Fruit fly (Drosophila melanogaster): ENCODE data around the gene CG32750.

The CG32750 gene

dm6 chrX:6193183-6193810 lies 2.9 kb downstream of the CG32750 start (continued):
- TF ChIP-seq CG18011 (GFP tag; optimal IDR thresholded peaks at IDR 0.05): peak; percentile 37
- peak; percentile 22 for TF ChIP-seq CG10543 (GFP tag; optimal IDR thresholded peaks at IDR 0.05)
- peak; percentile 85 for TF ChIP-seq CG9215 (GFP tag; IDR thresholded peaks at IDR 0.05)
- no peak for TF ChIP-seq CG11398 (GFP tag; optimal IDR thresholded peaks at IDR 0.05)
- TF ChIP-seq cas (GFP tag; IDR thresholded peaks at IDR 0.05): peak; percentile 76
- TF ChIP-seq CG3407 (GFP tag; optimal IDR thresholded peaks at IDR 0.05): peak; percentile 48
- TF ChIP-seq CG12236 (GFP tag; optimal IDR thresholded peaks at IDR 0.05): no peak
- TF ChIP-seq CG32767 (GFP tag; IDR thresholded peaks at IDR 0.05): peak; percentile 85
- TF ChIP-seq fd102C (GFP tag; optimal IDR thresholded peaks at IDR 0.05): no peak
- no peak for TF ChIP-seq gro (GFP tag; optimal IDR thresholded peaks at IDR 0.05)
- peak; percentile 75 for TF ChIP-seq CG17829 (tag; optimal IDR thresholded peaks at IDR 0.05)
- no peak for TF ChIP-seq CG7271 (tag; optimal IDR thresholded peaks at IDR 0.05)
- no peak for TF ChIP-seq crc (GFP tag; optimal IDR thresholded peaks at IDR 0.05)
- peak; percentile 78 for TF ChIP-seq CG6683 (GFP tag; optimal IDR thresholded peaks at IDR 0.05)
- peak; percentile 72; the same call in 2 of the 3 replicates for TF ChIP-seq croc (GFP tag; conservative IDR thresholded peaks at IDR 0.05)
- TF ChIP-seq Mrtf (GFP tag; IDR thresholded peaks at IDR 0.05): peak; percentile 88
- TF ChIP-seq unpg (GFP tag; optimal IDR thresholded peaks at IDR 0.05): peak; percentile 84
- TF ChIP-seq CG10654 (GFP tag; optimal IDR thresholded peaks at IDR 0.05): peak; percentile 33
- TF ChIP-seq GATAe (GFP tag; conservative IDR thresholded peaks at IDR 0.05): peak; percentile 34; the same call in 1 of the 2 replicates
- TF ChIP-seq NFAT (GFP tag; IDR thresholded peaks at IDR 0.05): peak; percentile 73
- TF ChIP-seq Awh (GFP tag; IDR thresholded peaks at IDR 0.05): peak; percentile 90
- TF ChIP-seq Dp (GFP tag; optimal IDR thresholded peaks at IDR 0.05): no peak
- peak; percentile 76 for TF ChIP-seq sens (GFP tag)
- TF ChIP-seq lmd (GFP tag; IDR thresholded peaks at IDR 0.05): peak; percentile 88
- TF ChIP-seq Stat92E (GFP tag; optimal IDR thresholded peaks at IDR 0.05): no peak
- peak; percentile 50 for TF ChIP-seq Ravus (GFP tag; IDR thresholded peaks at IDR 0.05)
- TF ChIP-seq maf-S (GFP tag; optimal IDR thresholded peaks at IDR 0.05): no peak
- TF ChIP-seq gt (GFP tag; IDR thresholded peaks at IDR 0.05): 0 out of 2 replicates have a peak, but pooled peaks have one; percentile 53
- TF ChIP-seq Doc3 (GFP tag; IDR thresholded peaks at IDR 0.05; ENCODE audit: partially characterized antibody): no peak
- no peak for TF ChIP-seq TFAM (GFP tag; optimal IDR thresholded peaks at IDR 0.05)
- peak; percentile 88 for TF ChIP-seq CG11695 (GFP tag; IDR thresholded peaks at IDR 0.05)
- peak; percentile 51 for TF ChIP-seq Max (GFP tag; optimal IDR thresholded peaks at IDR 0.05)
- TF ChIP-seq Side (GFP tag; optimal IDR thresholded peaks at IDR 0.05): no peak
- peak; percentile 34; the same call in 1 of the 2 replicates for TF ChIP-seq CG8765 (GFP tag; IDR thresholded peaks at IDR 0.05)
- no peak for TF ChIP-seq btn (GFP tag; optimal IDR thresholded peaks at IDR 0.05)
- TF ChIP-seq MESR4 (GFP tag; optimal IDR thresholded peaks at IDR 0.05): no peak
- no peak for TF ChIP-seq ab (GFP tag; optimal IDR thresholded peaks at IDR 0.05)
- TF ChIP-seq vnd (GFP tag; IDR thresholded peaks at IDR 0.05; ENCODE audit: partially characterized antibody): no peak
- no peak for TF ChIP-seq Ets97D (GFP tag; optimal IDR thresholded peaks at IDR 0.05)
- TF ChIP-seq Dll (GFP tag; IDR thresholded peaks at IDR 0.05; ENCODE audit: partially characterized antibody): no peak
- TF ChIP-seq Camta (GFP tag; optimal IDR thresholded peaks at IDR 0.05): no peak
- peak; percentile 69 for TF ChIP-seq odd (GFP tag; optimal IDR thresholded peaks at IDR 0.05)
- peak; percentile 67 for TF ChIP-seq ind (GFP tag; optimal IDR thresholded peaks at IDR 0.05)
- peak; percentile 29 for TF ChIP-seq Six4 (GFP tag; optimal IDR thresholded peaks at IDR 0.05)
- peak; percentile 85 for TF ChIP-seq Aef1 (GFP tag; IDR thresholded peaks at IDR 0.05)
- TF ChIP-seq CrebB (tag; optimal IDR thresholded peaks at IDR 0.05): peak; percentile 19
- TF ChIP-seq Sry-δ (GFP tag; optimal IDR thresholded peaks at IDR 0.05): no peak
- peak; percentile 81 for TF ChIP-seq BtbVII (GFP tag; optimal IDR thresholded peaks at IDR 0.05)
- TF ChIP-seq bsh (GFP tag; optimal IDR thresholded peaks at IDR 0.05): no peak
- peak; percentile 89 for TF ChIP-seq CG2678 (tag; optimal IDR thresholded peaks at IDR 0.05)
